Fruit fly (Drosophila melanogaster): ENCODE data around the gene CG6184.

DNA sequence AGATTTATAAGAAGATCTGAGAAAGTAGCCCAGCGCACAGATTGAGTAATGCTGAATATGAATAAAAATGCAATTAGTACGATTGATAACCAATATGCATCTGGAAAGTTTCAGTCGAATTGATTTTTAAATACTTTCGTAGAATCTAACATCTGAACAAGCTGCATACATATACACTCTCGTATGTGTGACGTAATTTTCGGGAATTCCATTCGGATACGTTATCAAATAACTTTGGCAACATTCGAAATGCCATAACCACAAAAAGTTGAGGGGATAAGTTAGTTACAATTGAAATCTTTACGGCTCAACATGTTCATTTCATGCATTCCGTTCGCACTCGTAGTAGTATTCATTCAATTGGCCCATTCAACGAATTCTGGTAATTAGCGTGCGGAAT lies 6.9 kb downstream of the CG6184 start, which contains the start of gene CG31219:
- TF ChIP-seq Myc (optimal IDR thresholded peaks at IDR 0.05) (no peak), ttk (optimal IDR thresholded peaks at IDR 0.05) (no peak), insv (optimal IDR thresholded peaks at IDR 0.05) (no peak), psq (optimal IDR thresholded peaks at IDR 0.05) (no peak)

Measured in Kc167 (cell line).